Worm (Caenorhabditis elegans): ENCODE results near the gene cpg-7.

cpg-7 gene

DNA sequence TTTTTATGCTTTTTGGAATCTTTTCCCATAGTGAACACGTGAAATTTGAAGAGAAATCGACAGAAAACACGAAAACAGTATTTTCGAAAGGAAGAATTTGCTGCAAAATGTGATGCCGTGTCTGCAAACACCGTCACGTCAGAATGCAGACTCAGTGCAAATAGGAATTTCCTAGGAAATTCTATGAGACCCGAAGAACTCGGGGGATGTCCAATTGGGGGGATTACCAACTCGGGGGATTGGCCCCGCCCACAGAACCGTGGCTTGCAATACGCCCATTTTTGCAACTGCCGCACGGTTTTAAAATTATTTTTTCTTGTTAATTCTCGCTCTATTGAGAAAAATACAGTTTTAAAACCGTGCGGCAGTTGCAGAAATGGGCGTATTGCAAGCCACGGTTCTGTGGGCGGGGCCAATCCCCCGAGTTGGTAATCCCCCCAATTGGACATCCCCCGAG, 33.1 kb upstream of the cpg-7 start, which contains the start of gene cacn-1:
cacn-1 (minus strand) TSS at position 51 of the 457 bp plus-strand sequence.
- 0 out of 2 replicates have a peak, but pooled peaks have one; percentile 21 for TF ChIP-seq flt-1 (GFP tag; IDR thresholded peaks at IDR 0.05)

DNA sequence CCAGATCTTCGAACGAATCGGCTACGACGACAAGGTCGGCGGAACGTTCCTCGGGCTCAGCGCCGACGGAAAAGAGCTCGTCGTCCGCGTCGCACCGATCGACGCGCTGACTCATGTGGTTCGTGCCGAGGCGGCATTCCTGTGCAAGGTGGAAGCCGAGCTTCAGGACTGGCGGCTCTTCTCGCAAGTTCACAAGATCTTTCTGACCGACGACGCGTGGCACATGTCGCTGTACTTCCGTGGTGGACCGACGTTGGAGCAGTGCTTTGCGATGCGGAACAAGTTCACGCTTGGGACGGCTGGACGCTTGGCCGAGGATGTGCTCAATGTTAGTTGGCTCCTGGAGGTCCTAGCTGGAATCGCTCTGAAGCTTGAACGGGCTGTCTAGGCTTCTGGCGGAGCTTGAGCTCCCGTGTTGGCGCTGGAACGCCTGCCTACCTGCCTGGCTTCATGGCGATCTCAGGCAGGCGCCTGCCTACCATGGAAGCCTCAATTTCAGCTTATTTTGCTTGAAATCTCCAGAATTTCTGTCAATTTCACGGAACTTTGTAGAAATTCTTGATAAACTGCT, 29.9 kb upstream of the cpg-7 start:
- TF ChIP-seq aly-1 (tag; optimal IDR thresholded peaks at IDR 0.05) (no peak), sea-1 (GFP tag; conservative IDR thresholded peaks at IDR 0.05) (no peak), scrt-1 (GFP tag; IDR thresholded peaks at IDR 0.05) (no peak), hnd-1 (tag; optimal IDR thresholded peaks at IDR 0.05) (no peak), pes-1 (GFP tag; IDR thresholded peaks at IDR 0.05) (no peak), hmg-4 (GFP tag; optimal IDR thresholded peaks at IDR 0.05) (no peak), flt-1 (GFP tag; IDR thresholded peaks at IDR 0.05) (no peak), F13C5.2 (tag; optimal IDR thresholded peaks at IDR 0.05) (no peak), ets-7 (tag; optimal IDR thresholded peaks at IDR 0.05) (no peak), ceh-36 (tag; optimal IDR thresholded peaks at IDR 0.05) (no peak), tbx-11 (GFP tag; IDR thresholded peaks at IDR 0.05) (no peak), B0310.2 (tag; optimal IDR thresholded peaks at IDR 0.05) (no peak), ama-1 (optimal IDR thresholded peaks at IDR 0.05) (no peak), ceh-13 (GFP tag; optimal IDR thresholded peaks at IDR 0.05) (no peak), hmbx-1 (tag; optimal IDR thresholded peaks at IDR 0.05) (no peak), tbx-37 (GFP tag; conservative IDR thresholded peaks at IDR 0.05) (no peak), tra-4 (tag; optimal IDR thresholded peaks at IDR 0.05) (no peak)

DNA sequence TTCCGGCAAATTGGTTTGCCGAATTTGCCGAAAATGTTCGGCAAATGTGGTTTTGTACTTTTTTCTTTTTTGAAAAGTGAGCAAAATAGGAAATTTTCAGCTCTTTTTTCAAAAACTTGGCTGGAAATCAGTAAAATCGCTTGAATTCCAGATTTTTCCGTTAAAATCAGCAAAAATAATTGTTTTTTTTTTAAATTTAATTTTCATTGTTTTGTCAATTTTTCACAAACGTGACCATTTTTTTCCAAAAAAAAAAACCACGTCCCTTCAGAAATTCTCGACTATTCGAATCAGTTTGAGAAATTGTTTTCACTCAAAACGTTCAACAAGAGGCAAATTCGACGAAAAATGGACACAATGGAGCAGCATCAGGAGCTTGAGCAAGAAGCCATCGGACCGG, 28.5 kb upstream of the cpg-7 start, which contains the start of gene K09E4.1:
K09E4.1 (plus strand) TSS at position 301 of the 400 bp plus-strand sequence.
- TF ChIP-seq ceh-36 (tag; optimal IDR thresholded peaks at IDR 0.05) (no peak), pes-1 (GFP tag; IDR thresholded peaks at IDR 0.05) (no peak), sea-1 (GFP tag; conservative IDR thresholded peaks at IDR 0.05) (no peak), tbx-37 (GFP tag; conservative IDR thresholded peaks at IDR 0.05) (no peak), scrt-1 (GFP tag; IDR thresholded peaks at IDR 0.05) (no peak), hnd-1 (tag; optimal IDR thresholded peaks at IDR 0.05) (no peak), ceh-13 (GFP tag; optimal IDR thresholded peaks at IDR 0.05) (no peak), ama-1 (optimal IDR thresholded peaks at IDR 0.05) (no peak), B0310.2 (tag; optimal IDR thresholded peaks at IDR 0.05) (no peak), ets-7 (tag; optimal IDR thresholded peaks at IDR 0.05) (no peak), hmg-4 (GFP tag; optimal IDR thresholded peaks at IDR 0.05) (no peak), hmbx-1 (tag; optimal IDR thresholded peaks at IDR 0.05) (no peak), flt-1 (GFP tag; IDR thresholded peaks at IDR 0.05) (no peak), tbx-11 (GFP tag; IDR thresholded peaks at IDR 0.05) (no peak), F13C5.2 (tag; optimal IDR thresholded peaks at IDR 0.05) (no peak), tra-4 (tag; optimal IDR thresholded peaks at IDR 0.05) (no peak), aly-1 (tag; optimal IDR thresholded peaks at IDR 0.05) (no peak)

DNA sequence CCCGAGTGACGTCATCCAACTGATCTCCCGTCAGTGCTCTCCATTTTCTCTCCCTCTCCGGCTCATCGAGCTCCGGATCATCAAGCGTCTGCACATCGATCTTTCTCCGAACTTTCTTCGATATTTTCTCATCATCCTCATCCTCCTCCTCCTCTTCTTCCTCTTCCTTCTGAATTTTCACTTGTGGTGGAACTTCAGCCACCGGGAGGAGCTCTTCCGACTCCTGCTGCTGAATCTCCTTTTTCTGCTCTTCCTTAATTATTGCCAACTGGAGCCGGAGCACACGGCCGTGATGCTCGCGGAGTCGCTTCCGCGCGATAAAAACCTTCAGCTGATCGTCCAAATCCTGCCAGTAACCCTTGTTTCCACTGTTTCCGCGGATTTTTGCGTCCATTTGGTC, 27.3 kb upstream of the cpg-7 start:
- TF ChIP-seq pes-1 (GFP tag; IDR thresholded peaks at IDR 0.05): no peak
- TF ChIP-seq hmg-4 (GFP tag; optimal IDR thresholded peaks at IDR 0.05): no peak
- TF ChIP-seq sea-1 (GFP tag; conservative IDR thresholded peaks at IDR 0.05): no peak
- no peak for TF ChIP-seq aly-1 (tag; optimal IDR thresholded peaks at IDR 0.05)
- no peak for TF ChIP-seq ceh-13 (GFP tag; optimal IDR thresholded peaks at IDR 0.05)
- TF ChIP-seq ets-7 (tag; optimal IDR thresholded peaks at IDR 0.05): no peak
- TF ChIP-seq ama-1 (optimal IDR thresholded peaks at IDR 0.05): no peak
- no peak for TF ChIP-seq scrt-1 (GFP tag; IDR thresholded peaks at IDR 0.05)
- TF ChIP-seq ceh-36 (tag; optimal IDR thresholded peaks at IDR 0.05): no peak
- TF ChIP-seq hmbx-1 (tag; optimal IDR thresholded peaks at IDR 0.05): no peak
- TF ChIP-seq hnd-1 (tag; optimal IDR thresholded peaks at IDR 0.05): no peak
- TF ChIP-seq F13C5.2 (tag; optimal IDR thresholded peaks at IDR 0.05): no peak
- no peak for TF ChIP-seq flt-1 (GFP tag; IDR thresholded peaks at IDR 0.05)
- TF ChIP-seq tbx-11 (GFP tag; IDR thresholded peaks at IDR 0.05): no peak
- no peak for TF ChIP-seq tbx-37 (GFP tag; conservative IDR thresholded peaks at IDR 0.05)
- no peak for TF ChIP-seq B0310.2 (tag; optimal IDR thresholded peaks at IDR 0.05)
- TF ChIP-seq tra-4 (tag; optimal IDR thresholded peaks at IDR 0.05): no peak

DNA sequence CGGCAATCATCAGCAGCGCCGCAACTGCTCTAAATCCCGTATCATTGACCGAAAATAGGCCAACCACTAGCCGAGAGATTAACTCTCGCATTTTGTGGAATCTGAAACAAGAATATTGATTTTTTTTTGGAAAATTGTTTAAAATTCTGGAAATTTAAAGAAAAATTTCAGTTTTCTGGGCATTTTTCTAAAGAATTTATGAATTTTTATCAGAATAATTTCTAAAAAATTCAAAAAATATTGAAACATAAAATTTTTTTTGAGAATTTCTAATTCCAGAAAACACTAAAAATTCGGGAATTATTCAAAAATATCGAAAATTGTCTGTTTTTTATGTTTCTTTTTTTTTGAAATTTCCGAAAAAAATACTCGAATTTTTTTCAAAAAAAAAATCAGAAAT, 23.7 kb upstream of the cpg-7 start, which contains the start of gene algn-3:
algn-3 (minus strand) TSS at position 101 of the 400 bp plus-strand sequence.
- TF ChIP-seq hnd-1 (tag; optimal IDR thresholded peaks at IDR 0.05): no peak
- no peak for TF ChIP-seq F13C5.2 (tag; optimal IDR thresholded peaks at IDR 0.05)
- TF ChIP-seq tbx-11 (GFP tag; IDR thresholded peaks at IDR 0.05): no peak
- TF ChIP-seq ceh-13 (GFP tag; optimal IDR thresholded peaks at IDR 0.05): no peak
- TF ChIP-seq pes-1 (GFP tag; IDR thresholded peaks at IDR 0.05): no peak
- no peak for TF ChIP-seq hmg-4 (GFP tag; optimal IDR thresholded peaks at IDR 0.05)
- no peak for TF ChIP-seq tra-4 (tag; optimal IDR thresholded peaks at IDR 0.05)

DNA sequence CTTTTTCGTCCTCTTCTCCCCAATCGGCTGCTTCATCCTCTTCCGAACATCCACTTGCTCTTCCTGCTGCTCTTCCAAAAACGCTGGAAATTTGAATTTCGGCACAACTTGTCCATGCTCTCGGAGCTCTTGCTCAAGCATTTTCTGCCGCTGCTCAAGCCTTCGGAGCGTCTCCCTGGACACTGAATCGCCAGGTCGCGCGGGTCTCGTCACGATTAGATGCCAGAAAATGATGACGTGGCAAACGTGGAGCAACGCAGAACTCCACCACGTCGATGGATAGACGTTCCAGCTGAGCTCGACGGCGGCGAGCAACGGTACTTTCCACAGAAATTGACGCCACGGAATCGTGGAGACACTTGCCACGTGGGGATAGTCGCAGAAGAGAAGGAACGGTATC, 20.2 kb upstream of the cpg-7 start:
- no peak for TF ChIP-seq F13C5.2 (tag; optimal IDR thresholded peaks at IDR 0.05)
- no peak for TF ChIP-seq hmbx-1 (tag; optimal IDR thresholded peaks at IDR 0.05)
- no peak for TF ChIP-seq sea-1 (GFP tag; conservative IDR thresholded peaks at IDR 0.05)
- TF ChIP-seq tbx-11 (GFP tag; IDR thresholded peaks at IDR 0.05): no peak
- TF ChIP-seq ceh-36 (tag; optimal IDR thresholded peaks at IDR 0.05): no peak
- no peak for TF ChIP-seq scrt-1 (GFP tag; IDR thresholded peaks at IDR 0.05)
- no peak for TF ChIP-seq flt-1 (GFP tag; IDR thresholded peaks at IDR 0.05)
- no peak for TF ChIP-seq ama-1 (optimal IDR thresholded peaks at IDR 0.05)
- TF ChIP-seq pes-1 (GFP tag; IDR thresholded peaks at IDR 0.05): no peak
- no peak for TF ChIP-seq tra-4 (tag; optimal IDR thresholded peaks at IDR 0.05)
- no peak for TF ChIP-seq hnd-1 (tag; optimal IDR thresholded peaks at IDR 0.05)

DNA sequence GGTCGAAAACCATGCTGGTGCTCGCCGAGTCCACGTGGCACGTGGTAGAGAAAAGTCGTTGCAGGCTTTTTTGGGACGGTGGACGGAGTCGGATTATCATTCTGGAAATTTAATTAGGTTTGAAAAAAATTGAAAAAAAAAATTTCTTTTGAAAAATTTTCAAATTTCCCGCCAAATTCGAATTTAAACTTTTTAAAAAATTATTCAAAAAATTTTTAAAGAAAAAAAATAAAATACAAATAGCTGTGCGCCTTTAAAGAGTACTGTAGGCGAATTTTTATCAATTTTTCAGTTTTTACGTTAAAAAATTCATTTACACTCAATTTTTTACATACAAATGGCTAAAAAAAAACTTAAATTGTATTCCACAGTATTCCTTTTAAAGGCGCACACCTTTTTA, 17.8 kb upstream of the cpg-7 start, which contains the start of gene K09E4.3:
K09E4.3 (minus strand) TSS at position 101 of the 400 bp plus-strand sequence.
- no peak for TF ChIP-seq tbx-37 (GFP tag; conservative IDR thresholded peaks at IDR 0.05)
- TF ChIP-seq pes-1 (GFP tag; IDR thresholded peaks at IDR 0.05): no peak
- TF ChIP-seq flt-1 (GFP tag; IDR thresholded peaks at IDR 0.05): no peak
- TF ChIP-seq tra-4 (tag; optimal IDR thresholded peaks at IDR 0.05): no peak
- TF ChIP-seq ama-1 (optimal IDR thresholded peaks at IDR 0.05): no peak
